Worm (Caenorhabditis elegans) whole organism, late embryonic: ENCODE measurements around the gene tpan-1.

ENCODE experiments used
- K09A11.1 ChIP-seq: sonication (generic microtip); optimal IDR thresholded peaks from 2 replicates; lab custom pipeline; 2017; ENCODE audit warnings: antibody characterized with exemption, mild to moderate bottlenecking, missing genetic modification characterization, missing compliant biosample characterization; ENCODE audit not compliant: insufficient read depth
- T23F11.4 ChIP-seq: fragments of 200-800 bp; sonication (Bioruptor generic); optimal IDR thresholded peaks from 2 replicates; lab custom pipeline; 2018; ENCODE audit warnings: mild to moderate bottlenecking, missing genetic modification characterization, missing compliant biosample characterization
- Y22D7AL.16 ChIP-seq: sonication (generic microtip); optimal IDR thresholded peaks from 2 replicates; lab custom pipeline; 2016; ENCODE audit warnings: missing genetic modification characterization, missing compliant biosample characterization
- ceh-14 ChIP-seq: sonication (generic microtip); optimal IDR thresholded peaks from 2 replicates; lab custom pipeline; 2016; ENCODE audit warnings: missing genotype, missing genetic modification characterization, missing compliant biosample characterization
- ceh-18 ChIP-seq: sonication (generic microtip); optimal IDR thresholded peaks from 2 replicates; lab custom pipeline; 2016; ENCODE audit warnings: missing genetic modification characterization, missing compliant biosample characterization
- ceh-19 ChIP-seq: fragments of 200-800 bp; sonication (Bioruptor generic); optimal IDR thresholded peaks from 2 replicates; lab custom pipeline; 2018; ENCODE audit warnings: mild to moderate bottlenecking, missing genetic modification characterization, missing compliant biosample characterization
- ceh-22 ChIP-seq: sonication (generic microtip); optimal IDR thresholded peaks from 2 replicates; lab custom pipeline; 2017; ENCODE audit warnings: missing biosample characterization, missing genetic modification characterization
- ceh-30 ChIP-seq: fragments of 150-350 bp; optimal IDR thresholded peaks from 2 replicates; lab custom pipeline; 2014; ENCODE audit warnings: missing biosample characterization, missing genetic modification characterization
- ceh-31 ChIP-seq: sonication (generic microtip); optimal IDR thresholded peaks from 2 replicates; lab custom pipeline; 2016; ENCODE audit warnings: missing genetic modification characterization, missing compliant biosample characterization
- ceh-48 ChIP-seq: sonication (generic microtip); optimal IDR thresholded peaks from 2 replicates; lab custom pipeline; 2016; ENCODE audit warnings: missing genetic modification characterization, inconsistent platforms, missing compliant biosample characterization
- ceh-6 ChIP-seq: fragments of 200-800 bp; sonication (Bioruptor generic); optimal IDR thresholded peaks from 2 replicates; lab custom pipeline; 2018; ENCODE audit warnings: mild to moderate bottlenecking, missing genetic modification characterization, missing compliant biosample characterization
- che-1 ChIP-seq: sonication (generic microtip); optimal IDR thresholded peaks from 2 replicates; lab custom pipeline; 2016; ENCODE audit warnings: mild to moderate bottlenecking, missing genetic modification characterization, missing compliant biosample characterization
- elt-2 ChIP-seq: sonication (generic microtip); optimal IDR thresholded peaks from 2 replicates; lab custom pipeline; 2016; ENCODE audit warnings: missing genetic modification reagents, missing genetic modification characterization, missing compliant biosample characterization
- eyg-1 ChIP-seq: sonication (generic microtip); optimal IDR thresholded peaks from 2 replicates; lab custom pipeline; 2016; ENCODE audit warnings: missing genotype, missing genetic modification characterization, missing compliant biosample characterization
- fkh-6 ChIP-seq: sonication (generic microtip); optimal IDR thresholded peaks from 2 replicates; lab custom pipeline; 2016; ENCODE audit warnings: missing genetic modification characterization, missing compliant biosample characterization
- hlh-13 ChIP-seq: fragments of 200-800 bp; sonication (Bioruptor generic); optimal IDR thresholded peaks from 2 replicates; lab custom pipeline; 2018; ENCODE audit warnings: mild to moderate bottlenecking, missing genetic modification characterization, missing compliant biosample characterization
- lim-6 ChIP-seq: sonication (generic microtip); optimal IDR thresholded peaks from 2 replicates; lab custom pipeline; 2016; ENCODE audit warnings: missing genetic modification characterization, missing compliant biosample characterization
- madf-2 ChIP-seq: sonication (generic microtip); optimal IDR thresholded peaks from 2 replicates; lab custom pipeline; 2017; ENCODE audit warnings: missing genetic modification characterization, missing compliant biosample characterization
- mec-3 ChIP-seq: sonication (generic microtip); optimal IDR thresholded peaks from 2 replicates; lab custom pipeline; 2016; ENCODE audit warnings: borderline replicate concordance, missing genetic modification characterization, missing compliant biosample characterization
- nfya-1 ChIP-seq: sonication (generic microtip); optimal IDR thresholded peaks from 2 replicates; lab custom pipeline; 2017; ENCODE audit warnings: missing genetic modification characterization, mild to moderate bottlenecking, missing compliant biosample characterization, antibody characterized with exemption, moderate library complexity
- nhr-11 ChIP-seq: fragments of 150-350 bp; optimal IDR thresholded peaks from 2 replicates; lab custom pipeline; 2014; ENCODE audit warnings: missing biosample characterization, missing genetic modification characterization
- nhr-232 ChIP-seq: sonication (generic microtip); optimal IDR thresholded peaks from 2 replicates; lab custom pipeline; 2016; ENCODE audit warnings: missing genetic modification characterization, missing compliant biosample characterization
- pag-3 ChIP-seq: sonication (generic microtip); optimal IDR thresholded peaks from 2 replicates; lab custom pipeline; 2016; ENCODE audit warnings: missing compliant biosample characterization, missing genetic modification characterization, borderline replicate concordance
- pax-1 ChIP-seq: fragments of 150-350 bp; optimal IDR thresholded peaks from 2 replicates; lab custom pipeline; 2014; ENCODE audit warnings: missing biosample characterization, missing genetic modification characterization
- rnt-1 ChIP-seq: sonication (generic microtip); optimal IDR thresholded peaks from 2 replicates; lab custom pipeline; 2016; ENCODE audit warnings: missing genetic modification characterization, missing compliant biosample characterization
- sox-2 ChIP-seq: fragments of 200-800 bp; sonication (Bioruptor generic); IDR thresholded peaks from 2 replicates; pipeline ENCODE4 v1.3.6; 2022; ENCODE audit warnings: missing genetic modification reagents, missing genetic modification characterization, missing compliant biosample characterization
- sox-4 ChIP-seq: sonication (generic microtip); optimal IDR thresholded peaks from 2 replicates; lab custom pipeline; 2017; ENCODE audit warnings: mild to moderate bottlenecking, missing genetic modification characterization, inconsistent platforms, missing compliant biosample characterization
- unc-42 ChIP-seq: sonication (generic microtip); optimal IDR thresholded peaks from 2 replicates; lab custom pipeline; 2016; ENCODE audit warnings: missing genotype, missing genetic modification characterization, missing compliant biosample characterization
- unc-55 ChIP-seq: sonication (generic microtip); optimal IDR thresholded peaks from 2 replicates; lab custom pipeline; 2017; ENCODE audit warnings: missing biosample characterization, missing genetic modification reagents, missing genetic modification characterization
- unc-86 ChIP-seq: sonication (generic microtip); optimal IDR thresholded peaks from 2 replicates; lab custom pipeline; 2016; ENCODE audit warnings: missing genetic modification characterization, missing compliant biosample characterization
- zip-5 ChIP-seq: sonication (generic microtip); optimal IDR thresholded peaks from 2 replicates; lab custom pipeline; 2016; ENCODE audit warnings: missing genetic modification characterization, missing compliant biosample characterization
- ztf-16 ChIP-seq: sonication (generic microtip); optimal IDR thresholded peaks from 2 replicates; lab custom pipeline; 2017; ENCODE audit warnings: missing genetic modification characterization, missing compliant biosample characterization

Gene tpan-1

DNA sequence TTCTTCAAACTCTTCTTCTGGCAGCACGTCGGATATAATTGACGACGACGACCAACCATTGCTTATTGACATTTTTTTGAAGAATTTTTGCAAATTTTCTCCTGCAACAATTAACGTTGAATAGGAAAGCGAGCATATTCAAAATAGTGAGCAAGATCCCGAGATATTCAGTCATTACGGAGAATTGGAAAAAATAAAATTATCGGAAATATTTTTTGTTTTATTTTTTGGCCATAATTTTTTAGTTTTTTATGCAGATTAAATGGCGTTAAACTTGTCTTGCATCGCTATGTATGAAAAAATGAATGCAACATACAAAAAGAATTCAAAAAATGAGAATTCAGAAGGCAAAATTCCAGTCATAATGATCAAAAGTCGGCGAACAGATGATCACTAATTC lies 19.2 kb upstream of the tpan-1 start, which contains the start of gene elp-1:
TSS of gene elp-1 (minus strand) at position 101 of the 400 bp plus-strand sequence.
- TF ChIP-seq ceh-48 (tag; lab: Kevin White, UChicago) (no peak), fkh-6 (tag; lab: Kevin White, UChicago) (no peak), sox-4 (tag; lab: Kevin White, UChicago) (no peak), ceh-18 (tag; lab: Kevin White, UChicago) (no peak), lim-6 (no peak), nfya-1 (tag; lab: Kevin White, UChicago) (no peak)

DNA sequence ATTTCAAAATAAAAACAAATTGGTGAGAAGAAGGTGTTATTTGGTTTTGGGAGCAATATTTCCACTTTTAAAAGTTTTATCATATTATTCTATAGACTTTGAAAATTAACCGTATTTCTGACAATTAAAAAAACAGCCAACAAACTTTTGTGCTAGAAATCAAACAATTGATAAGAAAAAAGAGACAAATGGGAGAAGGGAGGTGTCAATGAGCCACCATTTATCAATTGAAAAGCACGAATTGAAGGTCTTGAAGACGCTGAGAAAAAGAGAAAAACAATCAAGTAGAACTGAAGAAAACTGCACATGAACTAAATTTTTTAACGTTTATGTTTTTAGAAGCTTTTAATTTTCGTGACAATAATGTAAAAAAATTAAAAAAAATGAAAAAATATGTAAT lies 18.5 kb upstream of the tpan-1 start:
- TF ChIP-seq Y22D7AL.16 = no peak
- TF ChIP-seq, all 69 proteins: peak for 0

DNA sequence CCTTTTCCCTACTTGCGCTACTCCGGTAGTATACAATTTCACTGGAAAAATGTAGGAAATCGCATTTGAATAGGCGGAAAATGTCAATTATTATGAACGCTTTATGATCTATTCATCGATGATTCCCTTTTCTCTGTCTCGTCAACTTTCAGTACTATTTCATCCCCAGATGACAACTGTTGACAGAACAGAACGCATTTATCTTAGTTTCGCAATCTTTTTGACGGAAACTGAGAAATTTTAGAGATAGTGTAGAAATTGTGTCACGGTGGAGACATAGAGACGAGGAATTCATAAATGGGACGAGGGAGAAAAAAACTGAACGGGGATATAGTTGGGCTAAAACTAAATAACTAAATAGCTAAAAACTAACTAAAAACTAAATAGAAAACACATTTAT lies 17.6 kb upstream of the tpan-1 start:
- TF ChIP-seq unc-42 (tag; lab: Kevin White, UChicago) = no peak
- TF ChIP-seq ceh-14 = no peak
- no peak for TF ChIP-seq ceh-22 (tag; lab: Kevin White, UChicago)
- TF ChIP-seq elt-2 (tag; lab: Kevin White, UChicago) = no peak
- peak; percentile 31 for TF ChIP-seq rnt-1 (tag; lab: Kevin White, UChicago)
- peak; percentile 7 for TF ChIP-seq ceh-18 (tag; lab: Kevin White, UChicago)
- TF ChIP-seq eyg-1 (tag; lab: Kevin White, UChicago) = no peak
- no peak for TF ChIP-seq lim-6
- peak; percentile 99 for TF ChIP-seq unc-55 (GFP tag; lab: Kevin White, UChicago)
- TF ChIP-seq ceh-19 (GFP tag; lab: Kevin White, UChicago) = no peak
- no peak for TF ChIP-seq pax-1 (tag; lab: Kevin White, UChicago)
- TF ChIP-seq madf-2 (tag; lab: Kevin White, UChicago) = no peak
- no peak for TF ChIP-seq zip-5 (tag; lab: Kevin White, UChicago)
- TF ChIP-seq che-1 (tag; lab: Kevin White, UChicago) = no peak
- no peak for TF ChIP-seq ceh-6 (GFP tag; lab: Kevin White, UChicago)
- TF ChIP-seq ceh-48 (tag; lab: Kevin White, UChicago) = no peak
- no peak for TF ChIP-seq K09A11.1 (tag; lab: Kevin White, UChicago)

DNA sequence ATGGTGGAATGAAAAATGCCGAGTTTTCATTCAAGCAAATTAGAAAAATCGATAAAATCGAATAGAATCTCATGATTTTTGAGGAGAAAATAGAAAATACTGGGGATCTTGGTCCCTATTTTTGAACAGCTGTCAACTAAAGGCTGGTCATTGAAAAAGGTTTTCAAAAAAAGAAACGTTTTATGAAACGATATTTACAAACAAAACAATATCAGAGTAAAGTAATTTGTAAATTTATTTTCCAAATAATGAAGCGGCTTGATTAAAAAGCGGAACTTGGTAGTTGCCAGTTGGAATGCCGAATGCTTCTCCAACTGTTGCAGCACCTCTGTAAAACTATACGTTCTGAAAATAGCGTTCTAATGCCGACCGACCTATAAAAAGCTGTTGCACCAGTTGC lies 15.7 kb upstream of the tpan-1 start, which contains the start of gene F38A6.5:
TSS of gene F38A6.5 (minus strand) at position 101 of the 400 bp plus-strand sequence.
- no peak for TF ChIP-seq pag-3 (tag; lab: Kevin White, UChicago)
- no peak for TF ChIP-seq Y22D7AL.16
- no peak for TF ChIP-seq pax-1 (tag; lab: Kevin White, UChicago)
- TF ChIP-seq unc-86 (tag; lab: Kevin White, UChicago) = no peak
- no peak for TF ChIP-seq mec-3 (tag; lab: Kevin White, UChicago)
- no peak for TF ChIP-seq ceh-31 (tag; lab: Kevin White, UChicago)
- TF ChIP-seq ceh-30 (tag; lab: Kevin White, UChicago) = no peak
- TF ChIP-seq lim-6 = no peak
- no peak for TF ChIP-seq nfya-1 (tag; lab: Kevin White, UChicago)

DNA sequence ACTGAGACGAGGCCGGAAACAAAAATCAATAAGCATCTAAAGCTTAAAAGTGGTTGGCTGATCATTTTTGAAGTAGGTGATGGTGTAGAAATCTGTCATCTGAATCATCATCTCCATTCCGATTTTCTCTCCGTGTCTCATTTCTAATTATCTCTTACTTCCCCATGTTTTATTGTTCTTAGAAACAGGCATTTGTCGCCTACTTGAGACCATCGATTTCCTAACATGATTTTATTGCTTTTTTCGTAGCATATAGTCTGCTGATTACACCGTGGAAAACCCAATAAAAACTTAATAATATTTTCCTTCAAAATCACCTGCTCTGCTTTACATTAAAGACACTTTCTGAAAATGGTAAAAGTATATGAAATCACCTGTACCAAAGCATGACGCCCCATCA lies 14.0 kb upstream of the tpan-1 start, which contains the start of gene F38A6.4:
TSS of gene F38A6.4 (minus strand) at position 101 of the 400 bp plus-strand sequence.
- TF ChIP-seq K09A11.1 (tag; lab: Kevin White, UChicago) (no peak), pag-3 (tag; lab: Kevin White, UChicago) (no peak), lim-6 (no peak), madf-2 (tag; lab: Kevin White, UChicago) (no peak), ceh-18 (tag; lab: Kevin White, UChicago) (no peak), nhr-232 (tag; lab: Kevin White, UChicago) (no peak), unc-86 (tag; lab: Kevin White, UChicago) (no peak)

DNA sequence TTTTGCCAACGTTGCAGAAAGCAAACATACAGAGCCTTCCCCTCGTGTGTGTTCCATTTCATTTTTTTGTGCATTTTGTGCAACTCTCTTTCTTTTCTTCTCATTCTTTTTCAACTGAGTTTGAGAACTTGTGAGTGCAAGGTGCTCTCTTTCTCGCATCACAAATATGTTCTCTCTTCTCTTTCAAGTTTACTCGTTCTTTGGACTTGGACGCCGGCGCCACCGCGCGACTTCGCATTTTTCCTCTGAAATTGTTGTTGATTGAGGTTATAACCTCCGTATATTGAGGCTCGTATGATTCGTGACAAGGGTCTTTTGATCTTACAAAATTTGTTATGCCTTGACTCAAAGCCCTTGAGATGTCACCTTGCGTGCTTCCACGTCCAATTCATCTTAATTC lies 12.5 kb upstream of the tpan-1 start:
- TF ChIP-seq T23F11.4 (no peak), sox-2 (GFP tag; lab: Robert Waterston, UW) (no peak), ztf-16 (tag; lab: Kevin White, UChicago) (no peak), Y22D7AL.16 (no peak), hlh-13 (GFP tag; lab: Kevin White, UChicago) (no peak), K09A11.1 (tag; lab: Kevin White, UChicago) (no peak), nhr-11 (no peak), ceh-22 (tag; lab: Kevin White, UChicago) (no peak)
